Worm (Caenorhabditis elegans) whole organism, early embryonic: ENCODE measurements around the gene pcf-11.

Experiments used
- F13C5.2 ChIP-seq: sonication (generic microtip); optimal IDR thresholded peaks from 2 replicates; lab custom pipeline; 2017; ENCODE audit warnings: mild to moderate bottlenecking, missing genetic modification characterization, inconsistent platforms, missing compliant biosample characterization
- ama-1 ChIP-seq: fragments of 150-350 bp; optimal IDR thresholded peaks from 2 replicates; lab custom pipeline; 2014
- flt-1 ChIP-seq: fragments of 200-800 bp; sonication (Bioruptor generic); IDR thresholded peaks from 2 replicates; pipeline ENCODE4 v1.3.6; 2022; ENCODE audit warnings: missing genetic modification characterization, missing compliant biosample characterization
- hmg-4 ChIP-seq: fragments of 200-800 bp; sonication (Bioruptor generic); optimal IDR thresholded peaks from 2 replicates; lab custom pipeline; 2018; ENCODE audit warnings: mild to moderate bottlenecking, missing genetic modification characterization, missing compliant biosample characterization
- scrt-1 ChIP-seq: fragments of 200-800 bp; sonication (Bioruptor generic); IDR thresholded peaks from 2 replicates; pipeline ENCODE4 v1.3.6; 2022; ENCODE audit warnings: missing genetic modification characterization, missing compliant biosample characterization
- tbx-11 ChIP-seq: fragments of 200-800 bp; sonication (Bioruptor generic); IDR thresholded peaks from 2 replicates; pipeline ENCODE4 v1.3.6; 2022; ENCODE audit warnings: missing genetic modification characterization, missing compliant biosample characterization
- tbx-37 ChIP-seq: fragments of 200-800 bp; sonication (Bioruptor generic); conservative IDR thresholded peaks from 2 replicates; pipeline ENCODE4 v1.3.6; 2022; ENCODE audit warnings: missing genetic modification reagents, missing genetic modification characterization, missing compliant biosample characterization
- tra-4 ChIP-seq: sonication (generic microtip); optimal IDR thresholded peaks from 2 replicates; lab custom pipeline; 2017; ENCODE audit warnings: missing genetic modification characterization, missing compliant biosample characterization

ce11 chrIII:4998956-4999425 is 25.7 kb upstream of the pcf-11 start, which contains the start of gene smcr-8:
- TF ChIP-seq ama-1, result no peak
- TF ChIP-seq tbx-37 (GFP tag; lab: Robert Waterston, UW), result no peak
- TF ChIP-seq hmg-4 (GFP tag; lab: Kevin White, UChicago), result no peak
- no peak for TF ChIP-seq flt-1 (GFP tag; lab: Robert Waterston, UW)
- no peak for TF ChIP-seq F13C5.2 (tag; lab: Kevin White, UChicago)
- TF ChIP-seq tbx-11 (GFP tag; lab: Robert Waterston, UW), result no peak
- no peak for TF ChIP-seq scrt-1 (GFP tag; lab: Robert Waterston, UW)
- TF ChIP-seq tra-4 (tag; lab: Kevin White, UChicago), result no peak
